Worm (Caenorhabditis elegans): ENCODE data around the gene mrps-25.

Gene mrps-25

DNA sequence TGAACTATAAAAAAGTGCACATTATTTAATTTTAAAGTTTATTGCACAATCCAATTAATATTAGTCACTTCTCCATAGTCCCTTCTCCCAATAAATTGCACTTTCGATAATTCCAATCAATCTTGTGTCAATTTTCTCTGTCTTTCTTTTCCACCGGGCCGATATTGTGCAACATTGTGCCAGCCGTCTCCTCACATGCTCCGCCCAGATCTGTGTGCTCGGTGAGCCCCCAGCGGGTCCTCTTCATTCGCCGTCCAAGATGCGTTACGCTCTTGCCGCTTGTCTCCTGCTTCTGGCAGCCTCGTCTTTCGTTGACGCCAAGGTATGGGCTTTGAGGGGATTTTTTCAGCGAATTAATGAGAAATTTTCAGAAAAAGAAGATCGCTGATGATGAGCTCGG is 50.5 kb downstream of the mrps-25 start, which contains the start of gene ost-1:
Gene ost-1 (plus strand): TSS at position 207 of the 400 bp plus-strand sequence.
- TF ChIP-seq ama-1 (optimal IDR thresholded peaks at IDR 0.05) (peak; percentile 29), ZK546.5 (tag; optimal IDR thresholded peaks at IDR 0.05) (no peak), pqm-1 (tag; optimal IDR thresholded peaks at IDR 0.05) (no peak), sea-2 (GFP tag; optimal IDR thresholded peaks at IDR 0.05) (no peak), hmg-11 (tag; optimal IDR thresholded peaks at IDR 0.05) (no peak), daf-12 (tag; optimal IDR thresholded peaks at IDR 0.05) (no peak), jun-1 (tag; optimal IDR thresholded peaks at IDR 0.05) (no peak), nhr-237 (tag; optimal IDR thresholded peaks at IDR 0.05) (no peak), eor-1 (tag; optimal IDR thresholded peaks at IDR 0.05) (no peak), tbx-2 (tag; optimal IDR thresholded peaks at IDR 0.05) (no peak), fos-1 (tag; optimal IDR thresholded peaks at IDR 0.05) (no peak), zag-1 (tag; optimal IDR thresholded peaks at IDR 0.05) (no peak), egl-5 (tag; optimal IDR thresholded peaks at IDR 0.05) (no peak), lin-39 (tag; optimal IDR thresholded peaks at IDR 0.05) (peak; percentile 69), nhr-28 (tag; optimal IDR thresholded peaks at IDR 0.05) (no peak), mdl-1 (tag; optimal IDR thresholded peaks at IDR 0.05) (no peak)

Measured in whole organism, L3 larva.